Fruit fly (Drosophila melanogaster): ENCODE measurements around the gene CG4766.

Gene CG4766

dm6 chrX:5972030-5972429 is 28.6 kb downstream of the CG4766 start:
- peak; percentile 37 for TF ChIP-seq rgr (GFP tag; optimal IDR thresholded peaks at IDR 0.05)
- peak; percentile 26 for TF ChIP-seq HLH106 (tag; optimal IDR thresholded peaks at IDR 0.05)
- no peak for TF ChIP-seq Vsx2 (GFP tag; optimal IDR thresholded peaks at IDR 0.05; ENCODE audit: partially characterized antibody)
- peak; percentile 6 for TF ChIP-seq ey (GFP tag; optimal IDR thresholded peaks at IDR 0.05)
- TF ChIP-seq sv (GFP tag; optimal IDR thresholded peaks at IDR 0.05): peak; percentile 5
- no peak for TF ChIP-seq Mio (GFP tag; optimal IDR thresholded peaks at IDR 0.05)
- peak in 1 of 2 experiments; percentile 47 for TF ChIP-seq foxo (GFP tag; optimal IDR thresholded peaks at IDR 0.05)
- TF ChIP-seq jim (GFP tag; optimal IDR thresholded peaks at IDR 0.05): no peak
- peak; percentile 5 for TF ChIP-seq br (GFP tag; optimal IDR thresholded peaks at IDR 0.05)

dm6 chrX:5970666-5971057 is 29.9 kb downstream of the CG4766 start:
- no peak for TF ChIP-seq brk (GFP tag; optimal IDR thresholded peaks at IDR 0.05)
- no peak for TF ChIP-seq Abd-B (GFP tag; optimal IDR thresholded peaks at IDR 0.05)
- TF ChIP-seq N (GFP tag; optimal IDR thresholded peaks at IDR 0.05): no peak
- no peak for TF ChIP-seq Jra (GFP tag; optimal IDR thresholded peaks at IDR 0.05)
- TF ChIP-seq rgr (GFP tag; optimal IDR thresholded peaks at IDR 0.05): no peak
- no peak for TF ChIP-seq br (GFP tag; optimal IDR thresholded peaks at IDR 0.05)
- TF ChIP-seq dmrt93B (GFP tag; optimal IDR thresholded peaks at IDR 0.05): no peak
- TF ChIP-seq Myc (optimal IDR thresholded peaks at IDR 0.05): no peak
- TF ChIP-seq Hr83 (GFP tag; optimal IDR thresholded peaks at IDR 0.05; ENCODE audit: poor library complexity, severe bottlenecking): no peak
- TF ChIP-seq woc (GFP tag; optimal IDR thresholded peaks at IDR 0.05): no peak
- no peak for TF ChIP-seq lola (GFP tag; optimal IDR thresholded peaks at IDR 0.05)
- TF ChIP-seq Vsx2 (GFP tag; optimal IDR thresholded peaks at IDR 0.05; ENCODE audit: partially characterized antibody): no peak
- TF ChIP-seq Hr78 (GFP tag; optimal IDR thresholded peaks at IDR 0.05): no peak
- no peak for TF ChIP-seq GATAd (GFP tag; optimal IDR thresholded peaks at IDR 0.05)
- TF ChIP-seq ey (GFP tag; optimal IDR thresholded peaks at IDR 0.05): no peak
- TF ChIP-seq HLH106 (tag; optimal IDR thresholded peaks at IDR 0.05): no peak

dm6 chrX:5969860-5970665 is 30.5 kb downstream of the CG4766 start:
- peak; percentile 32 for TF ChIP-seq Sp1 (GFP tag; optimal IDR thresholded peaks at IDR 0.05)
- TF ChIP-seq Dif (GFP tag; optimal IDR thresholded peaks at IDR 0.05; ENCODE audit: partially characterized antibody): no peak
- TF ChIP-seq sv (GFP tag; optimal IDR thresholded peaks at IDR 0.05): peak; percentile 11
- no peak for TF ChIP-seq pan (optimal IDR thresholded peaks at IDR 0.05)
- no peak for TF ChIP-seq Hr78 (GFP tag; optimal IDR thresholded peaks at IDR 0.05)
- TF ChIP-seq h (GFP tag; optimal IDR thresholded peaks at IDR 0.05): peak; percentile 23
- no peak for TF ChIP-seq ey (GFP tag; optimal IDR thresholded peaks at IDR 0.05)
- TF ChIP-seq Abd-B (GFP tag; optimal IDR thresholded peaks at IDR 0.05): no peak
- TF ChIP-seq CG32264 (GFP tag; optimal IDR thresholded peaks at IDR 0.05): no peak
- no peak for TF ChIP-seq N (GFP tag; optimal IDR thresholded peaks at IDR 0.05)
- TF ChIP-seq dsf (GFP tag; optimal IDR thresholded peaks at IDR 0.05; ENCODE audit: borderline replicate concordance): no peak
- peak; percentile 25 for TF ChIP-seq fru (GFP tag; optimal IDR thresholded peaks at IDR 0.05)
- TF ChIP-seq Myc (optimal IDR thresholded peaks at IDR 0.05): no peak
- TF ChIP-seq HLH106 (tag; optimal IDR thresholded peaks at IDR 0.05): peak; percentile 44
- no peak for TF ChIP-seq GATAd (GFP tag; optimal IDR thresholded peaks at IDR 0.05)
- peak; percentile 23 for TF ChIP-seq psq (GFP tag; optimal IDR thresholded peaks at IDR 0.05)
- TF ChIP-seq Jra (GFP tag; optimal IDR thresholded peaks at IDR 0.05): no peak
- no peak for TF ChIP-seq br (GFP tag; optimal IDR thresholded peaks at IDR 0.05)
- no peak for TF ChIP-seq lola (GFP tag; optimal IDR thresholded peaks at IDR 0.05)
- no peak for TF ChIP-seq Mio (GFP tag; optimal IDR thresholded peaks at IDR 0.05)
- TF ChIP-seq CG9705 (GFP tag; optimal IDR thresholded peaks at IDR 0.05): no peak
- TF ChIP-seq woc (GFP tag; optimal IDR thresholded peaks at IDR 0.05): no peak
- peak in 1 of 2 experiments; percentile 38 for TF ChIP-seq foxo (GFP tag; optimal IDR thresholded peaks at IDR 0.05)
- TF ChIP-seq Vsx2 (GFP tag; optimal IDR thresholded peaks at IDR 0.05; ENCODE audit: partially characterized antibody): no peak
- TF ChIP-seq rgr (GFP tag; optimal IDR thresholded peaks at IDR 0.05): no peak
- TF ChIP-seq usp (GFP tag; optimal IDR thresholded peaks at IDR 0.05): no peak
- TF ChIP-seq tai (GFP tag; optimal IDR thresholded peaks at IDR 0.05): no peak
- no peak for TF ChIP-seq jim (GFP tag; optimal IDR thresholded peaks at IDR 0.05)
- no peak for TF ChIP-seq dl (GFP tag; optimal IDR thresholded peaks at IDR 0.05; ENCODE audit: insufficient read depth in 1 of 2, partially characterized antibody in 2 of 2)
